Worm (Caenorhabditis elegans) whole organism, L4 larva: Measurements from ENCODE around the gene fbxa-99.

ENCODE experiments used
- F37D6.2 ChIP-seq: sonication (generic microtip); optimal IDR thresholded peaks from 2 replicates; lab custom pipeline; 2016; ENCODE audit warnings: mild to moderate bottlenecking, missing genetic modification characterization, missing compliant biosample characterization
- F49E8.2 ChIP-seq: sonication (generic microtip); optimal IDR thresholded peaks from 2 replicates; lab custom pipeline; 2016; ENCODE audit warnings: missing compliant biosample characterization, mild to moderate bottlenecking, missing genetic modification characterization, borderline replicate concordance
- T20F7.1 ChIP-seq: fragments of 200-800 bp; sonication (Bioruptor generic); optimal IDR thresholded peaks from 2 replicates; lab custom pipeline; 2018; ENCODE audit warnings: mild to moderate bottlenecking, missing genetic modification characterization, missing compliant biosample characterization
- Y105C5A.15 ChIP-seq: fragments of 200-800 bp; sonication (Bioruptor generic); IDR thresholded peaks from 2 replicates; pipeline ENCODE4 v1.3.6; 2022; ENCODE audit warnings: missing genetic modification characterization, missing compliant biosample characterization
- ama-1 ChIP-seq: fragments of 150-350 bp; optimal IDR thresholded peaks from 2 replicates; lab custom pipeline; 2014; ENCODE audit warnings: inconsistent platforms, mixed read lengths
- arid-1 ChIP-seq: fragments of 200-800 bp; sonication (Bioruptor generic); conservative IDR thresholded peaks from 2 replicates; pipeline ENCODE4 v1.3.6; 2022; ENCODE audit warnings: missing genetic modification reagents, missing genetic modification characterization, missing compliant biosample characterization
- attf-4 ChIP-seq: sonication (generic microtip); optimal IDR thresholded peaks from 3 replicates; lab custom pipeline; 2017; ENCODE audit warnings: missing biosample characterization, missing genetic modification characterization
- ceh-20 ChIP-seq: fragments of 200-800 bp; sonication (Bioruptor generic); IDR thresholded peaks from 2 replicates; pipeline ENCODE4 v1.3.6; 2022; ENCODE audit warnings: missing genetic modification reagents, missing genetic modification characterization, missing compliant biosample characterization
- ceh-32 ChIP-seq: sonication (generic microtip); optimal IDR thresholded peaks from 2 replicates; lab custom pipeline; 2016; ENCODE audit warnings: mild to moderate bottlenecking, missing genetic modification characterization, missing compliant biosample characterization; ENCODE audit not compliant: poor library complexity
- ceh-44 ChIP-seq: fragments of 200-800 bp; sonication (Bioruptor generic); IDR thresholded peaks from 2 replicates; pipeline ENCODE4 v1.3.6; 2022; ENCODE audit warnings: missing genetic modification reagents, missing genetic modification characterization, missing compliant biosample characterization
- ceh-62 ChIP-seq: sonication (generic microtip); optimal IDR thresholded peaks from 2 replicates; lab custom pipeline; 2017; ENCODE audit warnings: missing biosample characterization, missing genetic modification characterization
- ctbp-1 ChIP-seq: fragments of 200-800 bp; sonication (Bioruptor generic); IDR thresholded peaks from 2 replicates; pipeline ENCODE4 v1.3.6; 2022; ENCODE audit warnings: missing genetic modification reagents, missing genetic modification characterization, missing compliant biosample characterization
- daf-12 ChIP-seq: fragments of 150-350 bp; optimal IDR thresholded peaks from 2 replicates; lab custom pipeline; 2014; ENCODE audit warnings: missing biosample characterization, missing genetic modification reagents, missing genetic modification characterization
- daf-19 ChIP-seq: fragments of 200-800 bp; sonication (Bioruptor generic); conservative IDR thresholded peaks from 2 replicates; pipeline ENCODE4 v1.3.6; 2022; ENCODE audit warnings: missing genetic modification characterization, missing compliant biosample characterization
- dmd-6 ChIP-seq: fragments of 200-800 bp; sonication (Bioruptor generic); IDR thresholded peaks from 2 replicates; pipeline ENCODE4 v1.3.6; 2022; ENCODE audit warnings: missing genetic modification reagents, missing genetic modification characterization, missing compliant biosample characterization
- dpl-1 ChIP-seq: fragments of 150-350 bp; optimal IDR thresholded peaks from 2 replicates; lab custom pipeline; 2014; ENCODE audit warnings: missing biosample characterization, missing genetic modification reagents, missing genetic modification characterization
- gei-8 ChIP-seq: fragments of 200-800 bp; sonication (Bioruptor generic); optimal IDR thresholded peaks from 2 replicates; lab custom pipeline; 2018; ENCODE audit warnings: mild to moderate bottlenecking, missing genetic modification characterization, missing compliant biosample characterization
- lin-13 ChIP-seq: fragments of 150-350 bp; optimal IDR thresholded peaks from 2 replicates; lab custom pipeline; 2014; ENCODE audit warnings: missing biosample characterization, missing genetic modification reagents, missing genetic modification characterization
- lin-38 ChIP-seq: fragments of 200-800 bp; sonication (Bioruptor generic); IDR thresholded peaks from 2 replicates; pipeline ENCODE4 v1.3.6; 2022; ENCODE audit warnings: missing genetic modification reagents, missing genetic modification characterization, missing compliant biosample characterization
- mdt-29 ChIP-seq: fragments of 200-800 bp; sonication (Bioruptor generic); IDR thresholded peaks from 2 replicates; pipeline ENCODE4 v1.3.6; 2022; ENCODE audit warnings: missing genetic modification reagents, missing genetic modification characterization, missing compliant biosample characterization
- mep-1 ChIP-seq: fragments of 150-350 bp; sonication (generic microtip); optimal IDR thresholded peaks from 3 replicates; lab custom pipeline; 2014; ENCODE audit warnings: missing biosample characterization, missing genetic modification characterization
- nhr-10 ChIP-seq: fragments of 150-350 bp; optimal IDR thresholded peaks from 2 replicates; lab custom pipeline; 2014; ENCODE audit warnings: missing biosample characterization, missing genetic modification characterization
- nhr-102 ChIP-seq: sonication (generic microtip); optimal IDR thresholded peaks from 2 replicates; lab custom pipeline; 2016; ENCODE audit warnings: mild to moderate bottlenecking, missing genetic modification characterization, moderate library complexity, missing compliant biosample characterization
- nhr-237 ChIP-seq: sonication (generic microtip); optimal IDR thresholded peaks from 2 replicates; lab custom pipeline; 2017; ENCODE audit warnings: missing biosample characterization, missing genetic modification characterization
- nhr-6 ChIP-seq: fragments of 150-350 bp; optimal IDR thresholded peaks from 2 replicates; lab custom pipeline; 2014; ENCODE audit warnings: missing biosample characterization, missing genetic modification characterization
- nhr-76 ChIP-seq: fragments of 150-350 bp; optimal IDR thresholded peaks from 2 replicates; lab custom pipeline; 2014; ENCODE audit warnings: missing biosample characterization, missing genetic modification characterization
- nhr-77 ChIP-seq: fragments of 150-350 bp; optimal IDR thresholded peaks from 2 replicates; lab custom pipeline; 2014; ENCODE audit warnings: missing biosample characterization, missing genetic modification characterization
- pqm-1 ChIP-seq: sonication (generic microtip); optimal IDR thresholded peaks from 2 replicates; lab custom pipeline; 2017; ENCODE audit warnings: missing biosample characterization, missing genetic modification characterization
- set-16 ChIP-seq: fragments of 200-800 bp; sonication (Bioruptor generic); IDR thresholded peaks from 2 replicates; pipeline ENCODE4 v1.3.6; 2022; ENCODE audit warnings: missing genetic modification reagents, missing genetic modification characterization, missing compliant biosample characterization
- snpc-1.2 ChIP-seq: fragments of 200-800 bp; sonication (Bioruptor generic); IDR thresholded peaks from 2 replicates; pipeline ENCODE4 v1.3.6; 2022; ENCODE audit warnings: missing genetic modification reagents, missing genetic modification characterization, missing compliant biosample characterization
- snpc-4 ChIP-seq: fragments of 150-350 bp; optimal IDR thresholded peaks from 2 replicates; lab custom pipeline; 2014; ENCODE audit warnings: missing biosample characterization, missing genetic modification characterization
- spr-1 ChIP-seq: sonication (generic microtip); optimal IDR thresholded peaks from 2 replicates; lab custom pipeline; 2016; ENCODE audit warnings: mild to moderate bottlenecking, missing genetic modification characterization, missing compliant biosample characterization
- unc-62 ChIP-seq, 3 experiments: fragments of 150-350 bp in 1 of 3; sonication (generic microtip); optimal IDR thresholded peaks in 2 of 3; peaks in 1 of 3; 1 replicate in 1 of 3; 2 replicates in 2 of 3; lab custom pipeline; 2014 to 2017; ENCODE audit warnings: missing biosample characterization in 3 of 3, missing genetic modification characterization in 3 of 3, missing genetic modification reagents in 3 of 3, missing genotype in 1 of 3
- vab-7 ChIP-seq: fragments of 200-800 bp; sonication (Bioruptor generic); IDR thresholded peaks from 2 replicates; pipeline ENCODE4 v1.3.6; 2022; ENCODE audit warnings: missing genetic modification reagents, missing genetic modification characterization, missing compliant biosample characterization
- zip-11 ChIP-seq: fragments of 200-800 bp; sonication (Bioruptor generic); IDR thresholded peaks from 2 replicates; pipeline ENCODE4 v1.3.6; 2022; ENCODE audit warnings: missing genetic modification characterization, missing compliant biosample characterization
- ztf-11 ChIP-seq: fragments of 150-350 bp; optimal IDR thresholded peaks from 2 replicates; lab custom pipeline; 2014; ENCODE audit warnings: missing biosample characterization, missing genetic modification characterization

The fbxa-99 gene

DNA sequence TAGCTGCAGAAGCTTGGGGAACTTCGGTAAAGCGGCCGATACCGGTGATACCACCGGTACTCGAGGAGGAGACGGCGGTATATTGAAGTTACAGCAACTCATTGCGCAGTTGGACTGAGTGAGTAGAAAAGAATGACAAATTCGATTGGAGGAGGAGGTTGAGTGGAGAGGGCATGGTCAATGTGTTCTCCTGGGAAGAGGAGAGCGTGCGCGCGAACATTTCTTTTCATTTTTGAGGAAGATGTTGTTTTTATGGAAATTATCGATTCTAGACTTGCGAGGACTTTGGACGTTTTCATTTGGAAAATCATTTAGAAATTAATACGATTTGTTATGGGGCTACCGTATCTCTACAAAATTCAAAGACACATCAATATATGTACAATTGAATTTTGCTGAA is 46.6 kb upstream of the fbxa-99 start:
- TF ChIP-seq nhr-102 (tag; lab: Kevin White, UChicago) (no peak), F37D6.2 (no peak), spr-1 (tag; lab: Kevin White, UChicago) (no peak), nhr-237 (no peak), ceh-62 (tag; lab: Kevin White, UChicago) (no peak), daf-12 (no peak), ceh-44 (GFP tag; lab: Robert Waterston, UW) (no peak), zip-11 (GFP tag; lab: Robert Waterston, UW) (no peak), T20F7.1 (GFP tag; lab: Kevin White, UChicago) (no peak), snpc-4 (tag; lab: Kevin White, UChicago) (no peak), gei-8 (GFP tag; lab: Kevin White, UChicago) (no peak), attf-4 (no peak), snpc-1.2 (GFP tag; lab: Robert Waterston, UW) (no peak), mdt-29 (GFP tag; lab: Robert Waterston, UW) (no peak), ceh-32 (tag; lab: Kevin White, UChicago) (no peak), pqm-1 (tag; lab: Kevin White, UChicago) (no peak), dmd-6 (no peak), Y105C5A.15 (no peak), vab-7 (no peak), lin-38 (no peak)

DNA sequence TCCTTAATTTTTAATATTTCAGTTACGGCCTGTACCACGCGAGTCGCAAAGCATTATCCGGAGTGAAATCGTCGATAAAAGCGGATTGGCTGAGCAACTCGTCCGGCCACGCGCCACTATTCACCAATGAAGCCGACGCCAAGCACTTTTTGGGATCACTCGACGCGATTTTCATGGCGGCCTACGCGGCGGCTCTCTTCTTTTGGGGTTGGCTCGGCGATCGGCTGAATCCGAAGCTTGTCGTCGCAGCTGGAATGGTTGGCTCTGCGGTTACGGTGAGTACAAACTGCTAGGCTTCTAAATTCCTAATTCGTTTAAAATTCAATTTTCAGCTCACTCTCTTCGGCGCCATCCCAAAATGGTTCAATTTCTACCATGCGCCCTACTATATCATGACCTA is 42.3 kb upstream of the fbxa-99 start:
- peak; percentile 67 for TF ChIP-seq set-16 (GFP tag; lab: Robert Waterston, UW)
- no peak for TF ChIP-seq ctbp-1 (GFP tag; lab: Robert Waterston, UW)

DNA sequence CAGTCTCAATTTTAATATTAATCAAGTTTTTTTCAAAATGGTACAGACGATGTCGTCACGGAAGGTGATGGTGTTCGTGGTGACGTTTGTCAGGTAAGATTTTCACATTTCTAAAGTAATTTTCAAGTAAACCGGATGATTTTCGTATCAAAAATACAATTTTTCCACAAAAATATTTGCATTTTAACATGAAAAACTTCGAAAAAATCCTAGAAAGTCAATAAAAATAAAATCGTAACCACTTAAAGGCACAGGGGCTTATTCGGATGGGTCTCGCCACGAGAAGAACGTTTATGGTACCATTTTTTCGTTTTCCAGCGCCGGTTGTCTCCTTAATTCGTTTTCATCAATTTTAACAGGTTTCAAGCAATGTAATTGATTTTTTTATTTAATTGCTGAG is 41.6 kb upstream of the fbxa-99 start, which contains the start of gene T10C6.6:
Gene T10C6.6 (plus strand): TSS at position 27 of the 400 bp plus-strand sequence.
- no peak for TF ChIP-seq mep-1 (tag; lab: Kevin White, UChicago)
- TF ChIP-seq dpl-1 (GFP tag; lab: Kevin White, UChicago), result peak; percentile 8
- TF ChIP-seq lin-13 (GFP tag; lab: Kevin White, UChicago), result no peak
- TF ChIP-seq pqm-1 (tag; lab: Kevin White, UChicago), result no peak
- TF ChIP-seq daf-19, result 0 out of 2 replicates have a peak, but pooled peaks have one; percentile 13
- no peak for TF ChIP-seq snpc-4 (tag; lab: Kevin White, UChicago)
- 0 out of 2 replicates have a peak, but pooled peaks have one; percentile 33 for TF ChIP-seq arid-1 (GFP tag; lab: Robert Waterston, UW)
- TF ChIP-seq nhr-76, result no peak
- TF ChIP-seq zip-11 (GFP tag; lab: Robert Waterston, UW), result no peak
- no peak for TF ChIP-seq nhr-10 (tag; lab: Kevin White, UChicago)
- TF ChIP-seq F49E8.2, result peak; percentile 36

DNA sequence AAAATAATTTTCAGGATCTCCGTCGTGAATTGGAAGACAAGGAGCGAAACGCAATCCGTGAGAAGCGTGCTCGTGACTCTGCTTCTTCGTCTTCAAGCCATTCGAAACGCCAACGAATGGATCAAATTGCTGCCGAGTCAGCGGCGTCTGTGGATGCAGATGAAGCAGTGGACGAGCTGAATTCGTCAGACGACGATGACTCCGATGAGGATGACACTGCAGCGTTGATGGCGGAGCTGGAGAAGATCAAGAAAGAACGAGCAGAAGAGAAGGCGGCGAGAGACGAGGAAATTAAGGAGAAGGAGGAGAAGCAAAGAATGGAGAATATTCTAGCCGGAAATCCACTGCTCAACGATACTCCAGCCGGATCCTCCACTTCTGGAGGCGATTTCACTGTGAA is 40.9 kb upstream of the fbxa-99 start:
- TF ChIP-seq dpl-1 (GFP tag; lab: Kevin White, UChicago) (no peak), set-16 (GFP tag; lab: Robert Waterston, UW) (peak; percentile 51)

DNA sequence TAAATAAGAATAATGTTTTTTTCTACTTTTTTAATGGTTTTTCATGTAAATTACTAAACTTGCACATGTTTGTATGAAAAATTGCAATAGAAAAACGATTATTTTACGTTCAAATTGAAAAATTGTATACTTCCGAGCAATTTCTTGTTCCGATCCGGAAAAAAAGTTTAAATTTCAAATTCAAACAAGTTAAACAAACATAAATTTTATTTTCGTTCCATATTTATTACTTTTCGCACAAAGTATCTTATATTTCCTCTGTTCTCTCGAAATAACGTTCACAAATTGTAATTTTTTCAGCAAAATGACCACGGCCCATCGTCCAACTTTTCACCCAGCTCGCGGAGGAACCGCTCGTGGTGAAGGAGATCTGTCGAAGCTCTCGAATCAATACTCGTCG is 40.4 kb upstream of the fbxa-99 start, which contains the start of gene cwc-15:
Gene cwc-15 (plus strand): TSS at position 301 of the 400 bp plus-strand sequence.
- TF ChIP-seq ceh-20 (GFP tag; lab: Robert Waterston, UW) (no peak), nhr-77 (no peak), ama-1 (lab: Kevin White, UChicago) (no peak), ztf-11 (tag; lab: Kevin White, UChicago) (no peak), unc-62 (GFP tag; optimal IDR thresholded peaks at IDR 0.05 in 1 of 2; lab: Kevin White, UChicago) (no peak), unc-62 (tag; optimal IDR thresholded peaks at IDR 0.05; lab: Kevin White, UChicago) (no peak), nhr-6 (tag; lab: Kevin White, UChicago) (no peak)
- TF ChIP-seq, all 104 proteins: peak for 0
